Worm (Caenorhabditis elegans) whole organism, L4 larva: ENCODE results near the gene Y60A3A.25.

Experiments used
- D1046.2 ChIP-seq: fragments of 200-800 bp; sonication (Bioruptor generic); IDR thresholded peaks from 2 replicates; pipeline ENCODE4 v1.3.6; 2022; ENCODE audit warnings: missing genetic modification characterization, missing compliant biosample characterization
- T26A8.4 ChIP-seq: fragments of 200-800 bp; sonication (Bioruptor generic); IDR thresholded peaks from 2 replicates; pipeline ENCODE4 v1.3.6; 2022; ENCODE audit warnings: missing genetic modification characterization, missing compliant biosample characterization
- aha-1 ChIP-seq: fragments of 150-350 bp; peaks from one replicate; lab custom pipeline; 2014; ENCODE audit warnings: missing biosample characterization, missing genetic modification characterization
- ceh-28 ChIP-seq: fragments of 150-350 bp; optimal IDR thresholded peaks from 2 replicates; lab custom pipeline; 2014; ENCODE audit warnings: missing biosample characterization, missing genetic modification reagents, missing genetic modification characterization
- ceh-62 ChIP-seq: sonication (generic microtip); optimal IDR thresholded peaks from 2 replicates; lab custom pipeline; 2017; ENCODE audit warnings: missing biosample characterization, missing genetic modification characterization
- ces-1 ChIP-seq: fragments of 150-350 bp; sonication (generic microtip); optimal IDR thresholded peaks from 4 replicates; lab custom pipeline; 2014; ENCODE audit warnings: missing biosample characterization, missing genetic modification reagents, missing genetic modification characterization
- daf-16 ChIP-seq, 3 experiments: sonication (generic microtip); optimal IDR thresholded peaks; 2 replicates each; lab custom pipeline; 2016 to 2017; ENCODE audit warnings: missing genetic modification characterization in 3 of 3, missing genetic modification reagents in 3 of 3, mild to moderate bottlenecking in 2 of 3, missing compliant biosample characterization in 2 of 3, missing biosample characterization in 1 of 3, moderate library complexity in 1 of 3
- daf-8 ChIP-seq: fragments of 200-800 bp; sonication (Bioruptor generic); IDR thresholded peaks from 2 replicates; pipeline ENCODE4 v1.3.6; 2022; ENCODE audit warnings: missing genetic modification characterization, missing compliant biosample characterization
- dmd-6 ChIP-seq: fragments of 200-800 bp; sonication (Bioruptor generic); IDR thresholded peaks from 2 replicates; pipeline ENCODE4 v1.3.6; 2022; ENCODE audit warnings: missing genetic modification reagents, missing genetic modification characterization, missing compliant biosample characterization
- dve-1 ChIP-seq: sonication (generic microtip); optimal IDR thresholded peaks from 2 replicates; lab custom pipeline; 2017; ENCODE audit warnings: antibody characterized with exemption, mild to moderate bottlenecking, missing genetic modification characterization, missing compliant biosample characterization; ENCODE audit not compliant: insufficient read depth
- egl-27 ChIP-seq: sonication (generic microtip); optimal IDR thresholded peaks from 3 replicates; lab custom pipeline; 2017; ENCODE audit warnings: missing biosample characterization, missing genetic modification reagents, missing genetic modification characterization
- egl-43 ChIP-seq: fragments of 200-800 bp; sonication (Bioruptor generic); IDR thresholded peaks from 2 replicates; pipeline ENCODE4 v1.3.6; 2022; ENCODE audit warnings: missing genetic modification reagents, missing genetic modification characterization, missing compliant biosample characterization
- hif-1 ChIP-seq, 2 experiments: sonication (generic microtip); optimal IDR thresholded peaks; 2 replicates each; lab custom pipeline; 2016 to 2017; ENCODE audit warnings: missing compliant biosample characterization in 2 of 2, missing genetic modification characterization in 2 of 2, missing genetic modification reagents in 2 of 2, missing genotype in 2 of 2, mild to moderate bottlenecking in 1 of 2
- hlh-11 ChIP-seq: fragments of 200-800 bp; sonication (Bioruptor generic); optimal IDR thresholded peaks from 2 replicates; lab custom pipeline; 2018; ENCODE audit warnings: mild to moderate bottlenecking, missing genetic modification characterization, missing compliant biosample characterization
- hlh-30 ChIP-seq: sonication (generic microtip); optimal IDR thresholded peaks from 2 replicates; lab custom pipeline; 2017; ENCODE audit warnings: antibody characterized with exemption, mild to moderate bottlenecking, missing genetic modification characterization, missing compliant biosample characterization; ENCODE audit not compliant: insufficient read depth
- hmg-1.1 ChIP-seq: fragments of 200-800 bp; sonication (Bioruptor generic); IDR thresholded peaks from 2 replicates; pipeline ENCODE4 v1.3.6; 2022; ENCODE audit warnings: missing genetic modification reagents, missing genetic modification characterization, missing compliant biosample characterization
- lin-13 ChIP-seq: fragments of 150-350 bp; optimal IDR thresholded peaks from 2 replicates; lab custom pipeline; 2014; ENCODE audit warnings: missing biosample characterization, missing genetic modification reagents, missing genetic modification characterization
- lin-15B ChIP-seq: fragments of 150-350 bp; sonication (generic microtip); optimal IDR thresholded peaks from 3 replicates; lab custom pipeline; 2014; ENCODE audit warnings: missing biosample characterization, missing genetic modification characterization
- madf-5 ChIP-seq, 2 experiments: fragments of 200-800 bp; sonication (Bioruptor generic); IDR thresholded peaks; 2 replicates each; pipeline ENCODE4 v1.3.6; 2022; ENCODE audit warnings: missing compliant biosample characterization in 2 of 2, missing genetic modification characterization in 2 of 2
- nhr-111 ChIP-seq: fragments of 200-800 bp; sonication (Bioruptor generic); optimal IDR thresholded peaks from 2 replicates; lab custom pipeline; 2018; ENCODE audit warnings: mild to moderate bottlenecking, missing genetic modification characterization, missing compliant biosample characterization
- nhr-28 ChIP-seq: fragments of 150-350 bp; optimal IDR thresholded peaks from 2 replicates; lab custom pipeline; 2014; ENCODE audit warnings: missing biosample characterization, missing genetic modification characterization
- nhr-42 ChIP-seq: fragments of 200-800 bp; sonication (Bioruptor generic); IDR thresholded peaks from 2 replicates; pipeline ENCODE4 v1.3.6; 2022; ENCODE audit warnings: missing genetic modification characterization, missing compliant biosample characterization
- nhr-6 ChIP-seq: fragments of 150-350 bp; optimal IDR thresholded peaks from 2 replicates; lab custom pipeline; 2014; ENCODE audit warnings: missing biosample characterization, missing genetic modification characterization
- nhr-76 ChIP-seq: fragments of 150-350 bp; optimal IDR thresholded peaks from 2 replicates; lab custom pipeline; 2014; ENCODE audit warnings: missing biosample characterization, missing genetic modification characterization
- nhr-77 ChIP-seq: fragments of 150-350 bp; optimal IDR thresholded peaks from 2 replicates; lab custom pipeline; 2014; ENCODE audit warnings: missing biosample characterization, missing genetic modification characterization
- pha-4 ChIP-seq, 2 experiments: fragments of 150-350 bp in 1 of 2; fragments of 200-800 bp in 1 of 2; sonication (Bioruptor generic) in 1 of 2; IDR thresholded peaks in 1 of 2; optimal IDR thresholded peaks in 1 of 2; 2 replicates each; pipeline versions ENCODE4 v1.3.6 to Lab custom; 2014 to 2022; ENCODE audit warnings: missing genetic modification characterization in 2 of 2, missing genetic modification reagents in 2 of 2, missing biosample characterization in 1 of 2, missing compliant biosample characterization in 1 of 2
- php-3 ChIP-seq: fragments of 200-800 bp; sonication (Bioruptor generic); IDR thresholded peaks from 2 replicates; pipeline ENCODE4 v1.3.6; 2022; ENCODE audit warnings: missing genetic modification reagents, missing genetic modification characterization, missing compliant biosample characterization
- pqm-1 ChIP-seq: sonication (generic microtip); optimal IDR thresholded peaks from 2 replicates; lab custom pipeline; 2017; ENCODE audit warnings: missing biosample characterization, missing genetic modification characterization
- rbr-2 ChIP-seq: sonication (generic microtip); optimal IDR thresholded peaks from 2 replicates; lab custom pipeline; 2016; ENCODE audit warnings: missing genotype, missing genetic modification characterization, missing compliant biosample characterization
- set-16 ChIP-seq: fragments of 200-800 bp; sonication (Bioruptor generic); IDR thresholded peaks from 2 replicates; pipeline ENCODE4 v1.3.6; 2022; ENCODE audit warnings: missing genetic modification reagents, missing genetic modification characterization, missing compliant biosample characterization
- skn-1 ChIP-seq: fragments of 150-350 bp; optimal IDR thresholded peaks from 2 replicates; lab custom pipeline; 2014; ENCODE audit warnings: missing biosample characterization, missing genetic modification characterization
- snpc-1.2 ChIP-seq: fragments of 200-800 bp; sonication (Bioruptor generic); IDR thresholded peaks from 2 replicates; pipeline ENCODE4 v1.3.6; 2022; ENCODE audit warnings: missing genetic modification reagents, missing genetic modification characterization, missing compliant biosample characterization
- zip-2 ChIP-seq: fragments of 150-350 bp; optimal IDR thresholded peaks from 2 replicates; lab custom pipeline; 2014; ENCODE audit warnings: missing biosample characterization, missing genetic modification characterization

Gene Y60A3A.25

DNA sequence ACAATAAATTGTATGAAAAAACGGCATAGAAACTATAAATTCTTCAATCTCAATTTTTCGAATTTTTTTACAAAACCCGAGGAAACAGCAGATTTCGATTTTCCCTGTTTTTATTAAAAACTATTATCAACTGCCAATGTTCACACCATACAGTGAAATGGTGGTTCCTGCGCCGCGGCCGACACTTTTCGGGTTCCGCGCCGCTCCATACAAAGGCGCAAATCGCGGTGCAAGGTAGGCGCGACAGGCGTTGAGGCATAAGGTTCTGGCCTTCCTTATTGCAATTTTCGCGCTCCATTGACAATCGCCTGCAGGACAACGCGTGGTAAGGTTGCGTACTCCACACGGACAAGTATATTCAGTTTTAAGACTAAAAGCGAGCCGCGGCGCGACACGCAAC lies 7.2 kb downstream of the Y60A3A.25 start:
- TF ChIP-seq snpc-1.2 (GFP tag; lab: Robert Waterston, UW), result no peak
- 0 out of 2 replicates have a peak, but pooled peaks have one; percentile 18 for TF ChIP-seq egl-43
- no peak for TF ChIP-seq ces-1
- TF ChIP-seq ceh-62 (tag; lab: Kevin White, UChicago), result no peak
- TF ChIP-seq set-16 (GFP tag; lab: Robert Waterston, UW), result peak; percentile 33
- TF ChIP-seq, all 104 proteins: peak for 2

DNA sequence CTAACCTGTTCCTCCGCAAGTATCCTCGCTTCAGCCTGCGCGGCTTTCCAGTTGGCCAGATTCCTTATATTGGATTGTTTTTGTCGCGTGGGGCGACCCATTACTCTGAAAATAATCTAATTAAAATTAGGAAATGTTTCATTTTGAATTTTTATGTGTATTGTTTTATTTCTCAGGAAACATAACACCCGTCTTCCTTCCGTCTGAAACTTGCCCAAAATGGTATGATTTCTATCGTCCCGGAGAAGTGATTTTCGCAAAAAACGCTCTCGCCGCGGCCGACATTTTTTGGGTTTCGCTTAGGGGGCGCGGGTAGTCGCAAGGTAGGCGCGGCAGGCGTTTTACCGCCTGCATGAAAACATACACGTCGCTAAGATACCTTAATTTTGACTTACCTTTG lies 7.8 kb downstream of the Y60A3A.25 start, which contains the start of gene clec-260:
clec-260 (minus strand) TSS at position 101 of the 400 bp plus-strand sequence.
- TF ChIP-seq madf-5 (GFP tag; IDR thresholded peaks at IDR 0.05; lab: Robert Waterston, UW) (no peak), aha-1 (tag; lab: Kevin White, UChicago) (peak; percentile 42), lin-13 (GFP tag; lab: Kevin White, UChicago) (no peak)
- TF ChIP-seq, all 104 proteins: peak for 1

DNA sequence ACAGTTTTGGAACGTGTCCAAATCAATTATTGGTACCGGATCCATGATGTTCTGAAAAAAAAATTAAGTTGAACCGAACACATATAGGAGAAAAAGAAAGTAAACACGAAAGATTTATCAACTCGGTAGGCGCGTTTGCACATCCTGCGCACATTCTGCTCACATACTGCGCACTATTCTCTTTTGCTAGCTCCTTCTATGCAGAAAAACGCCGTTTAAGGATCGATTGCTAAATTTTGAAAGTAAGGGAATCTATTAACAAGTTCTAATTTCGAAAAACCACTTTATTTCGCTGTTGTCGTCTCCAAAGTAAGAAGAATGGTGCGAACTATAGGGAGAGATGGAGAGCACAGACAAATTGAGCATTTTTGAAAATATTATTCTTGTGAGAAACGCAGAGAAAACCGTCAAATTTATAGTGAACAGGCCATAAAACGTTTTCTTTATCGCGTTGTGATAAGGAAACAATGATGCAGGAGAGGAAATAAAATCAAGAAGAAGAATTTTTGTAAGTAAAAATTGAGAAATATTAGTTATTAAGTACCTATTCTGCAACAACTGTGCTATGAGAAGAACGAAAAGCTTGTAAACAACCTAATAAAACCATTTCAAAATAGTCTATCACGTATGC lies 12.0 kb downstream of the Y60A3A.25 start, which contains the start of gene Y60A3A.24:
Y60A3A.24 (minus strand) TSS at position 51 of the 631 bp plus-strand sequence.
- TF ChIP-seq dmd-6 (GFP tag; lab: Robert Waterston, UW), result no peak
- TF ChIP-seq nhr-42 (GFP tag; lab: Robert Waterston, UW), result no peak
- TF ChIP-seq ceh-62 (tag; lab: Kevin White, UChicago), result no peak
- no peak for TF ChIP-seq daf-8 (GFP tag; lab: Robert Waterston, UW)
- TF ChIP-seq ceh-28 (tag; lab: Kevin White, UChicago), result no peak
- TF ChIP-seq daf-16 (GFP tag; optimal IDR thresholded peaks at IDR 0.05; lab: Kevin White, UChicago), result no peak
- peak; percentile 68 for TF ChIP-seq daf-16 (tag; optimal IDR thresholded peaks at IDR 0.05; lab: Kevin White, UChicago)
- peak; percentile 82 for TF ChIP-seq nhr-28 (tag; lab: Kevin White, UChicago)
- peak; percentile 87 for TF ChIP-seq pqm-1 (tag; lab: Kevin White, UChicago)
- peak; percentile 90; the same call in 1 of the 2 replicates for TF ChIP-seq php-3 (GFP tag; lab: Robert Waterston, UW)
- peak; percentile 56 for TF ChIP-seq dve-1 (tag; lab: Kevin White, UChicago)
- TF ChIP-seq hlh-30 (tag; lab: Kevin White, UChicago), result no peak
- TF ChIP-seq nhr-77 (tag; lab: Kevin White, UChicago), result peak; percentile 16
- no peak for TF ChIP-seq lin-13 (GFP tag; lab: Kevin White, UChicago)
- TF ChIP-seq nhr-76 (tag; lab: Kevin White, UChicago), result no peak
- peak; percentile 38 for TF ChIP-seq hlh-11 (tag; lab: Kevin White, UChicago)
- no peak for TF ChIP-seq skn-1
- peak; percentile 61 for TF ChIP-seq aha-1 (tag; lab: Kevin White, UChicago)
- no peak for TF ChIP-seq hif-1 (tag; optimal IDR thresholded peaks at IDR 0.05; lab: Kevin White, UChicago)

DNA sequence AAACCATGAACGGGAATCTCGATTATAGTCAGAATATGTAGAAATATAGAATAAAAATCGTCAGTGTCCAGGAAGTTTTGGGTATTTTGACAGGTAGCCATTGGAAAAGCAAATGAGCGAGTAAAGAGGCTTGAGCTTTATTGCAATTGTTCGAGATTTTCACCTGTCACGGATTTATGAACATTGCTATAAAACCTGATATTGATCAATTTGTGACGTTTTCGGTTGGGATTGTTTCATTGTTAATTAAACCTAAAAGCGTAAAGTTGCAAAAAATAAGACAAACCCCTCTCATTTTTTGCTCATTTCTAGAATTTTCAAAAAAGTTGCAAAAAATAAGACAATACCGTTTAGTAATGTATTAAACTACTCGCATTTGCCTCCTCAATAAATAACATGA lies 15.8 kb downstream of the Y60A3A.25 start, which contains the start of gene srh-183:
srh-183 (minus strand) TSS at position 101 of the 400 bp plus-strand sequence.
- TF ChIP-seq T26A8.4 (GFP tag; lab: Robert Waterston, UW) (no peak), D1046.2 (GFP tag; lab: Robert Waterston, UW) (no peak), nhr-6 (tag; lab: Kevin White, UChicago) (no peak), pha-4 (GFP tag; IDR thresholded peaks at IDR 0.05; lab: Robert Waterston, UW) (no peak), pha-4 (tag; optimal IDR thresholded peaks at IDR 0.05; lab: Kevin White, UChicago) (no peak), snpc-1.2 (GFP tag; lab: Robert Waterston, UW) (no peak), hmg-1.1 (GFP tag; lab: Robert Waterston, UW) (no peak), set-16 (GFP tag; lab: Robert Waterston, UW) (no peak), lin-15B (no peak), egl-27 (tag; lab: Kevin White, UChicago) (no peak), rbr-2 (no peak), zip-2 (tag; lab: Kevin White, UChicago) (no peak), aha-1 (tag; lab: Kevin White, UChicago) (no peak), nhr-111 (GFP tag; lab: Kevin White, UChicago) (no peak)
